Worm (Caenorhabditis elegans) whole organism, early embryonic: ENCODE measurements around the gene clec-178.

Experiments
- F13C5.2 ChIP-seq: sonication (generic microtip); optimal IDR thresholded peaks from 2 replicates; lab custom pipeline; 2017; ENCODE audit warnings: mild to moderate bottlenecking, missing genetic modification characterization, inconsistent platforms, missing compliant biosample characterization
- aly-1 ChIP-seq: sonication (generic microtip); optimal IDR thresholded peaks from 2 replicates; lab custom pipeline; 2016; ENCODE audit warnings: missing genetic modification characterization, missing compliant biosample characterization
- ama-1 ChIP-seq: fragments of 150-350 bp; optimal IDR thresholded peaks from 2 replicates; lab custom pipeline; 2014
- ceh-13 ChIP-seq: fragments of 200-800 bp; sonication (Bioruptor generic); optimal IDR thresholded peaks from 2 replicates; lab custom pipeline; 2018; ENCODE audit warnings: mild to moderate bottlenecking, missing genetic modification characterization, missing compliant biosample characterization
- ceh-36 ChIP-seq: sonication (generic microtip); optimal IDR thresholded peaks from 2 replicates; lab custom pipeline; 2016; ENCODE audit warnings: missing genetic modification characterization, inconsistent platforms, missing compliant biosample characterization
- ets-7 ChIP-seq: sonication (generic microtip); optimal IDR thresholded peaks from 2 replicates; lab custom pipeline; 2016; ENCODE audit warnings: missing genotype, missing genetic modification characterization, missing compliant biosample characterization
- flt-1 ChIP-seq: fragments of 200-800 bp; sonication (Bioruptor generic); IDR thresholded peaks from 2 replicates; pipeline ENCODE4 v1.3.6; 2022; ENCODE audit warnings: missing genetic modification characterization, missing compliant biosample characterization
- hmbx-1 ChIP-seq: sonication (generic microtip); optimal IDR thresholded peaks from 2 replicates; lab custom pipeline; 2016; ENCODE audit warnings: mild to moderate bottlenecking, missing genetic modification characterization, missing compliant biosample characterization
- hmg-4 ChIP-seq: fragments of 200-800 bp; sonication (Bioruptor generic); optimal IDR thresholded peaks from 2 replicates; lab custom pipeline; 2018; ENCODE audit warnings: mild to moderate bottlenecking, missing genetic modification characterization, missing compliant biosample characterization
- hnd-1 ChIP-seq: sonication (generic microtip); optimal IDR thresholded peaks from 2 replicates; lab custom pipeline; 2016; ENCODE audit warnings: missing genetic modification characterization, missing compliant biosample characterization
- scrt-1 ChIP-seq: fragments of 200-800 bp; sonication (Bioruptor generic); IDR thresholded peaks from 2 replicates; pipeline ENCODE4 v1.3.6; 2022; ENCODE audit warnings: missing genetic modification characterization, missing compliant biosample characterization
- sea-1 ChIP-seq: fragments of 200-800 bp; sonication (Bioruptor generic); conservative IDR thresholded peaks from 2 replicates; pipeline ENCODE4 v1.3.6; 2022; ENCODE audit warnings: missing genetic modification characterization, missing compliant biosample characterization
- tbx-11 ChIP-seq: fragments of 200-800 bp; sonication (Bioruptor generic); IDR thresholded peaks from 2 replicates; pipeline ENCODE4 v1.3.6; 2022; ENCODE audit warnings: missing genetic modification characterization, missing compliant biosample characterization
- tra-4 ChIP-seq: sonication (generic microtip); optimal IDR thresholded peaks from 2 replicates; lab custom pipeline; 2017; ENCODE audit warnings: missing genetic modification characterization, missing compliant biosample characterization

ce11 chrIV:5701646-5702045, 47.9 kb downstream of the clec-178 start:
- TF ChIP-seq hnd-1 (tag; lab: Kevin White, UChicago) (no peak), ceh-13 (GFP tag; lab: Kevin White, UChicago) (no peak), ama-1 (lab: Kevin White, UChicago) (no peak), tbx-11 (GFP tag; lab: Robert Waterston, UW) (no peak), aly-1 (no peak), tra-4 (tag; lab: Kevin White, UChicago) (no peak), hmg-4 (GFP tag; lab: Kevin White, UChicago) (no peak), scrt-1 (GFP tag; lab: Robert Waterston, UW) (no peak), ceh-36 (no peak), ets-7 (tag; lab: Kevin White, UChicago) (no peak), sea-1 (GFP tag; lab: Robert Waterston, UW) (no peak), hmbx-1 (no peak), F13C5.2 (tag; lab: Kevin White, UChicago) (no peak), flt-1 (GFP tag; lab: Robert Waterston, UW) (no peak)
